Worm (Caenorhabditis elegans) whole organism, L4/young adult: ENCODE measurements around the gene srt-8.

ENCODE experiments used
- W03F9.2 ChIP-seq: fragments of 150-350 bp; optimal IDR thresholded peaks from 2 replicates; lab custom pipeline; 2014; ENCODE audit warnings: missing biosample characterization, missing genetic modification characterization
- dao-5 ChIP-seq: sonication (generic microtip); optimal IDR thresholded peaks from 2 replicates; lab custom pipeline; 2016; ENCODE audit warnings: missing genotype, missing genetic modification characterization, moderate library complexity, missing compliant biosample characterization
- him-1 ChIP-seq: sonication (generic microtip); optimal IDR thresholded peaks from 2 replicates; lab custom pipeline; 2016; ENCODE audit warnings: missing genotype, missing genetic modification reagents, missing genetic modification characterization, missing compliant biosample characterization

ce11 chrV:3088768-3089167 lies 2.4 kb downstream of the srt-8 start, which contains the start of gene acs-21:
- TF ChIP-seq him-1 (tag; lab: Kevin White, UChicago) (no peak), W03F9.2 (no peak), dao-5 (tag; lab: Kevin White, UChicago) (no peak)
